Worm (Caenorhabditis elegans): ENCODE data around the gene lurp-3.

DNA sequence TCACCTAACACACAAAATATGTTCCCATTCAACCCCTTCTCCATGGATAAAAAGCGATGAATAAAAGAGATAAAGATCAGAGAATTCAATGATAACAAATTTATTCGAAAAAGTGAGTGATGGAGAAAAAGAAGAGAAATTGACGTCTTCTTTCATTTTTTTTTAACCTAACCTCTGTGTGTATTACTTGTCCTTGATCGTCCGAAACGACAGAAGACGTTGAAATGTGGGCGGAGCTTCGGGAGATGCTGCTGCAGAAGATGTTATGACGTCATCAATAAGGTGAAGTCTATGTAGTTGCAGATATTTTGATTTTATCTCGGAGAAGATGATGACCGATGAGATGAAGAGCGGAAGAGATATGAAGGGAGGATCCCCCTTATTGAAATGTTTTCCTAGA is 34.3 kb downstream of the lurp-3 start, which contains the start of gene T10G3.3:
- no peak for TF ChIP-seq mep-1 (tag; optimal IDR thresholded peaks at IDR 0.05)
- no peak for TF ChIP-seq snpc-4 (tag; optimal IDR thresholded peaks at IDR 0.05)
- TF ChIP-seq ztf-11 (tag; optimal IDR thresholded peaks at IDR 0.05), result no peak
- no peak for TF ChIP-seq lsy-2 (tag; optimal IDR thresholded peaks at IDR 0.05)
- no peak for TF ChIP-seq ces-1 (GFP tag; optimal IDR thresholded peaks at IDR 0.05)
